Worm (Caenorhabditis elegans) whole organism, L2 larva: ENCODE data around the gene cebp-1.

Experiments used
- C34F6.9 ChIP-seq: fragments of 150-350 bp; optimal IDR thresholded peaks from 2 replicates; lab custom pipeline; 2014; ENCODE audit warnings: missing biosample characterization, missing genetic modification characterization
- F13H6.1 ChIP-seq: sonication (generic microtip); optimal IDR thresholded peaks from 2 replicates; lab custom pipeline; 2016; ENCODE audit warnings: missing genetic modification characterization, missing compliant biosample characterization
- R02D3.7 ChIP-seq: fragments of 150-350 bp; optimal IDR thresholded peaks from 2 replicates; lab custom pipeline; 2014; ENCODE audit warnings: missing biosample characterization, missing genetic modification characterization
- Y55F3AM.14 ChIP-seq: fragments of 200-800 bp; sonication (Bioruptor generic); optimal IDR thresholded peaks from 2 replicates; lab custom pipeline; 2018; ENCODE audit warnings: mild to moderate bottlenecking, missing genetic modification characterization, missing compliant biosample characterization
- ZK546.5 ChIP-seq: sonication (generic microtip); optimal IDR thresholded peaks from 2 replicates; lab custom pipeline; 2017; ENCODE audit warnings: missing biosample characterization, missing genetic modification characterization
- alr-1 ChIP-seq: fragments of 150-350 bp; optimal IDR thresholded peaks from 2 replicates; lab custom pipeline; 2014; ENCODE audit warnings: missing biosample characterization, missing genetic modification characterization
- aly-2 ChIP-seq: fragments of 150-350 bp; optimal IDR thresholded peaks from 2 replicates; lab custom pipeline; 2014; ENCODE audit warnings: missing biosample characterization, missing genetic modification characterization
- ama-1 ChIP-seq: fragments of 150-350 bp; optimal IDR thresholded peaks from 2 replicates; lab custom pipeline; 2018; ENCODE audit warnings: inconsistent platforms
- blmp-1 ChIP-seq: sonication (generic microtip); optimal IDR thresholded peaks from 2 replicates; lab custom pipeline; 2017; ENCODE audit warnings: missing genetic modification characterization, mild to moderate bottlenecking, missing compliant biosample characterization, antibody characterized with exemption, moderate library complexity; ENCODE audit not compliant: insufficient read depth
- ceh-16 ChIP-seq: fragments of 150-350 bp; optimal IDR thresholded peaks from 2 replicates; lab custom pipeline; 2014; ENCODE audit warnings: missing biosample characterization, missing genetic modification characterization
- ceh-82 ChIP-seq: fragments of 150-350 bp; optimal IDR thresholded peaks from 2 replicates; lab custom pipeline; 2014; ENCODE audit warnings: missing biosample characterization, missing genetic modification characterization
- crh-2 ChIP-seq: sonication (generic microtip); optimal IDR thresholded peaks from 2 replicates; lab custom pipeline; 2017; ENCODE audit warnings: missing biosample characterization, missing genetic modification characterization
- dmd-4 ChIP-seq: sonication (generic microtip); optimal IDR thresholded peaks from 2 replicates; lab custom pipeline; 2017; ENCODE audit warnings: missing biosample characterization, missing genetic modification characterization
- egl-27 ChIP-seq: sonication (generic microtip); optimal IDR thresholded peaks from 3 replicates; lab custom pipeline; 2017; ENCODE audit warnings: missing biosample characterization, missing genetic modification reagents, missing genetic modification characterization
- elt-1 ChIP-seq: fragments of 150-350 bp; optimal IDR thresholded peaks from 2 replicates; lab custom pipeline; 2014; ENCODE audit warnings: missing biosample characterization, missing genetic modification characterization
- elt-3 ChIP-seq: sonication (generic microtip); optimal IDR thresholded peaks from 2 replicates; lab custom pipeline; 2017; ENCODE audit warnings: missing biosample characterization, missing genetic modification characterization
- fos-1 ChIP-seq: fragments of 150-350 bp; optimal IDR thresholded peaks from 2 replicates; lab custom pipeline; 2014; ENCODE audit warnings: missing biosample characterization, missing genetic modification characterization
- gmeb-1 ChIP-seq: fragments of 150-350 bp; optimal IDR thresholded peaks from 2 replicates; lab custom pipeline; 2014; ENCODE audit warnings: missing biosample characterization, missing genetic modification characterization
- lin-11 ChIP-seq: fragments of 150-350 bp; sonication (generic microtip); optimal IDR thresholded peaks from 2 replicates; lab custom pipeline; 2014; ENCODE audit warnings: missing biosample characterization, missing genetic modification characterization, inconsistent platforms, mixed read lengths
- lin-13 ChIP-seq: fragments of 150-350 bp; optimal IDR thresholded peaks from 2 replicates; lab custom pipeline; 2014; ENCODE audit warnings: missing biosample characterization, missing genetic modification reagents, missing genetic modification characterization
- lin-39 ChIP-seq: fragments of 150-350 bp; optimal IDR thresholded peaks from 2 replicates; lab custom pipeline; 2014; ENCODE audit warnings: missing biosample characterization, missing genetic modification reagents, missing genetic modification characterization
- lsy-2 ChIP-seq, 2 experiments: fragments of 150-350 bp in 1 of 2; sonication (generic microtip) in 1 of 2; optimal IDR thresholded peaks; 2 replicates each; lab custom pipeline; 2014 to 2017; ENCODE audit warnings: missing biosample characterization in 2 of 2, missing genetic modification characterization in 2 of 2
- mab-5 ChIP-seq: fragments of 150-350 bp; optimal IDR thresholded peaks from 2 replicates; lab custom pipeline; 2014; ENCODE audit warnings: missing biosample characterization, missing genetic modification characterization
- mbf-1 ChIP-seq: sonication (generic microtip); optimal IDR thresholded peaks from 2 replicates; lab custom pipeline; 2017; ENCODE audit warnings: missing biosample characterization, missing genetic modification characterization
- mdl-1 ChIP-seq, 2 experiments: fragments of 150-350 bp in 1 of 2; sonication (generic microtip) in 1 of 2; optimal IDR thresholded peaks; 2 replicates each; lab custom pipeline; 2017; ENCODE audit warnings: missing biosample characterization in 2 of 2, missing genetic modification characterization in 2 of 2
- nhr-10 ChIP-seq: sonication (generic microtip); optimal IDR thresholded peaks from 2 replicates; lab custom pipeline; 2017; ENCODE audit warnings: missing biosample characterization, missing genetic modification characterization
- nhr-11 ChIP-seq: fragments of 150-350 bp; optimal IDR thresholded peaks from 2 replicates; lab custom pipeline; 2014; ENCODE audit warnings: missing biosample characterization, missing genetic modification characterization
- nhr-12 ChIP-seq: fragments of 150-350 bp; optimal IDR thresholded peaks from 2 replicates; lab custom pipeline; 2014; ENCODE audit warnings: missing biosample characterization, missing genetic modification characterization
- nhr-129 ChIP-seq: fragments of 150-350 bp; optimal IDR thresholded peaks from 2 replicates; lab custom pipeline; 2014; ENCODE audit warnings: missing biosample characterization, missing genetic modification characterization
- nhr-21 ChIP-seq: fragments of 150-350 bp; optimal IDR thresholded peaks from 2 replicates; lab custom pipeline; 2014; ENCODE audit warnings: missing biosample characterization, missing genetic modification characterization
- nhr-23 ChIP-seq: fragments of 150-350 bp; optimal IDR thresholded peaks from 2 replicates; lab custom pipeline; 2014; ENCODE audit warnings: missing biosample characterization, missing genetic modification reagents, missing genetic modification characterization
- nhr-237 ChIP-seq: fragments of 150-350 bp; optimal IDR thresholded peaks from 2 replicates; lab custom pipeline; 2014; ENCODE audit warnings: missing biosample characterization, missing genetic modification characterization
- nhr-25 ChIP-seq: fragments of 150-350 bp; sonication (generic microtip); optimal IDR thresholded peaks from 3 replicates; lab custom pipeline; 2014; ENCODE audit warnings: missing biosample characterization, missing genetic modification characterization
- nhr-6 ChIP-seq: fragments of 150-350 bp; optimal IDR thresholded peaks from 2 replicates; lab custom pipeline; 2014; ENCODE audit warnings: missing biosample characterization, missing genetic modification characterization
- nhr-77 ChIP-seq: fragments of 150-350 bp; optimal IDR thresholded peaks from 2 replicates; lab custom pipeline; 2014; ENCODE audit warnings: missing biosample characterization, missing genetic modification characterization
- peb-1 ChIP-seq: fragments of 150-350 bp; optimal IDR thresholded peaks from 2 replicates; lab custom pipeline; 2014; ENCODE audit warnings: missing biosample characterization, missing genetic modification characterization
- sem-4 ChIP-seq: fragments of 150-350 bp; optimal IDR thresholded peaks from 2 replicates; lab custom pipeline; 2014; ENCODE audit warnings: missing biosample characterization, missing genetic modification reagents, missing genetic modification characterization
- skn-1 ChIP-seq: sonication (generic microtip); optimal IDR thresholded peaks from 2 replicates; lab custom pipeline; 2017; ENCODE audit warnings: missing biosample characterization, missing genetic modification characterization
- sma-3 ChIP-seq: sonication (generic microtip); optimal IDR thresholded peaks from 2 replicates; lab custom pipeline; 2016; ENCODE audit warnings: missing genetic modification reagents, missing genetic modification characterization, missing compliant biosample characterization
- sma-9 ChIP-seq, 2 experiments: fragments of 150-350 bp in 1 of 2; sonication (generic microtip) in 1 of 2; optimal IDR thresholded peaks; 2 replicates each; lab custom pipeline; 2014 to 2016; ENCODE audit warnings: missing genetic modification characterization in 2 of 2, mild to moderate bottlenecking in 1 of 2, missing biosample characterization in 1 of 2, missing compliant biosample characterization in 1 of 2, missing genetic modification reagents in 1 of 2, moderate library complexity in 1 of 2
- snpc-4 ChIP-seq: fragments of 150-350 bp; optimal IDR thresholded peaks from 2 replicates; lab custom pipeline; 2014; ENCODE audit warnings: missing biosample characterization, missing genetic modification characterization
- unc-39 ChIP-seq: fragments of 150-350 bp; optimal IDR thresholded peaks from 2 replicates; lab custom pipeline; 2014; ENCODE audit warnings: missing biosample characterization, missing genetic modification characterization
- unc-55 ChIP-seq: fragments of 150-350 bp; sonication (generic microtip); optimal IDR thresholded peaks from 3 replicates; lab custom pipeline; 2014; ENCODE audit warnings: missing biosample characterization, missing genetic modification reagents, missing genetic modification characterization
- unc-62 ChIP-seq: fragments of 150-350 bp; optimal IDR thresholded peaks from 2 replicates; lab custom pipeline; 2014; ENCODE audit warnings: missing biosample characterization, missing genetic modification reagents, missing genetic modification characterization
- zag-1 ChIP-seq: fragments of 150-350 bp; optimal IDR thresholded peaks from 2 replicates; lab custom pipeline; 2014; ENCODE audit warnings: missing biosample characterization, missing genetic modification characterization
- ztf-1 ChIP-seq: fragments of 200-800 bp; sonication (Bioruptor generic); conservative IDR thresholded peaks from 2 replicates; pipeline ENCODE4 v1.3.6; 2022; ENCODE audit warnings: missing genetic modification characterization, missing compliant biosample characterization
- ztf-11 ChIP-seq: sonication (generic microtip); optimal IDR thresholded peaks from 2 replicates; lab custom pipeline; 2017; ENCODE audit warnings: missing biosample characterization, missing genetic modification characterization
- ztf-4 ChIP-seq: fragments of 150-350 bp; optimal IDR thresholded peaks from 2 replicates; lab custom pipeline; 2014; ENCODE audit warnings: missing biosample characterization, missing genetic modification characterization

The cebp-1 gene

DNA sequence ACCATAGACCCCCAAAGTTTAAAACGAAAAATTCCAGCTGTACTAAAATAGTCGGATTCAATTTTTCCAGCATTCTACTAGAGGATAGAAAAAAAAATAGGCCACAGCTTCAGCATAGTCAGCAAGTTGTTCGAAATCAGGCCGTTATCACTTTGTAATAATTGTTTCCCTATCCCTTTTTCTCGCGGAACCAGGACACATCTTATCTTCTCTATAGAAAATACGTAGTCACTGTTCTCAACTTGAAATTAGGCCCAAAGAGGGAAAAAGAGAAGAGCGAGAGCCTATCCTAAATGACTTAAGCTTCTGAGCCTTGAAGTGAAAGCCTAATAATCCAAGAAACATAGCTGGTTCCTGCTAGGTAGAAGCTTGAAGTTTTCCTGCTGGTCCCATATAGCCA lies 8.0 kb downstream of the cebp-1 start:
- TF ChIP-seq ZK546.5 (tag; lab: Kevin White, UChicago): no peak
- TF ChIP-seq sem-4 (tag; lab: Kevin White, UChicago): no peak
- peak; percentile 53 for TF ChIP-seq ztf-4 (tag; lab: Kevin White, UChicago)
- no peak for TF ChIP-seq dmd-4 (tag; lab: Kevin White, UChicago)
- no peak for TF ChIP-seq egl-27 (tag; lab: Kevin White, UChicago)
- TF ChIP-seq gmeb-1 (tag; lab: Kevin White, UChicago): no peak
- no peak for TF ChIP-seq blmp-1 (tag; lab: Kevin White, UChicago)
- TF ChIP-seq mbf-1 (tag; lab: Kevin White, UChicago): no peak
- TF ChIP-seq unc-39 (tag; lab: Kevin White, UChicago): no peak
- TF ChIP-seq nhr-23: no peak
- TF ChIP-seq ceh-16 (tag; lab: Kevin White, UChicago): peak; percentile 8
- TF ChIP-seq ceh-82 (tag; lab: Kevin White, UChicago): no peak
- TF ChIP-seq F13H6.1 (tag; lab: Kevin White, UChicago): peak; percentile 4
- no peak for TF ChIP-seq alr-1 (tag; lab: Kevin White, UChicago)
- TF ChIP-seq mdl-1 (tag; optimal IDR thresholded peaks at IDR 0.05; lab: Kevin White, UChicago): no peak
- TF ChIP-seq C34F6.9 (tag; lab: Kevin White, UChicago): no peak
- no peak for TF ChIP-seq nhr-11 (tag; lab: Kevin White, UChicago)
- peak; percentile 45 for TF ChIP-seq crh-2 (tag; lab: Kevin White, UChicago)
- no peak for TF ChIP-seq nhr-25 (tag; lab: Kevin White, UChicago)
- no peak for TF ChIP-seq nhr-12 (tag; lab: Kevin White, UChicago)
- no peak for TF ChIP-seq mab-5 (tag; lab: Kevin White, UChicago)
- TF ChIP-seq snpc-4 (tag; lab: Kevin White, UChicago): no peak
- no peak for TF ChIP-seq ztf-1 (GFP tag; lab: Robert Waterston, UW)
- TF ChIP-seq nhr-77: no peak
- no peak for TF ChIP-seq nhr-10 (tag; lab: Kevin White, UChicago)
- peak; percentile 16 for TF ChIP-seq sma-3 (GFP tag; lab: Kevin White, UChicago)
- TF ChIP-seq fos-1: no peak
- TF ChIP-seq lin-11: no peak
- no peak for TF ChIP-seq unc-55 (GFP tag; lab: Kevin White, UChicago)
- TF ChIP-seq ztf-11 (tag; lab: Kevin White, UChicago): no peak
- no peak for TF ChIP-seq lin-13 (GFP tag; lab: Kevin White, UChicago)
- TF ChIP-seq nhr-237 (tag; lab: Kevin White, UChicago): no peak
- no peak for TF ChIP-seq aly-2 (tag; lab: Kevin White, UChicago)
- no peak for TF ChIP-seq elt-3
- TF ChIP-seq nhr-21: peak; percentile 29
- no peak for TF ChIP-seq elt-1 (tag; lab: Kevin White, UChicago)
- TF ChIP-seq nhr-6 (tag; lab: Kevin White, UChicago): no peak
- TF ChIP-seq nhr-129 (tag; lab: Kevin White, UChicago): peak; percentile 14
- TF ChIP-seq skn-1 (tag; lab: Kevin White, UChicago): no peak
- TF ChIP-seq zag-1 (tag; lab: Kevin White, UChicago): no peak
- TF ChIP-seq ama-1 (lab: Kevin White, UChicago): peak; percentile 64
- TF ChIP-seq lin-39 (tag; lab: Kevin White, UChicago): no peak
- no peak for TF ChIP-seq R02D3.7 (tag; lab: Kevin White, UChicago)
- no peak for TF ChIP-seq peb-1 (tag; lab: Kevin White, UChicago)
- peak in 1 of 2 experiments; percentile 47 for TF ChIP-seq lsy-2 (tag; optimal IDR thresholded peaks at IDR 0.05; lab: Kevin White, UChicago)
- TF ChIP-seq sma-9 (GFP tag; optimal IDR thresholded peaks at IDR 0.05; lab: Kevin White, UChicago): peak; percentile 43
- TF ChIP-seq sma-9 (tag; optimal IDR thresholded peaks at IDR 0.05; lab: Kevin White, UChicago): no peak
- TF ChIP-seq unc-62 (GFP tag; lab: Kevin White, UChicago): no peak
- no peak for TF ChIP-seq Y55F3AM.14 (GFP tag; lab: Kevin White, UChicago)
